Worm (Caenorhabditis elegans): ENCODE data around the gene ZK637.15.

Gene ZK637.15

ce11 chrIII:8873990-8874668 lies 45.8 kb upstream of the ZK637.15 start (continued):
- TF ChIP-seq ama-1 (optimal IDR thresholded peaks at IDR 0.05): peak; percentile 92
- no peak for TF ChIP-seq ZK546.5 (tag; optimal IDR thresholded peaks at IDR 0.05)
- no peak for TF ChIP-seq nhr-23 (tag; optimal IDR thresholded peaks at IDR 0.05)
- TF ChIP-seq gmeb-1 (tag; optimal IDR thresholded peaks at IDR 0.05): no peak
- peak; percentile 73 for TF ChIP-seq nhr-6 (tag; optimal IDR thresholded peaks at IDR 0.05)

ce11 chrIII:8877002-8877401 lies 42.9 kb upstream of the ZK637.15 start, which contains the start of gene K01F9.2:
Gene K01F9.2, minus strand, starts transcription at chrIII:8877128.
- TF ChIP-seq elt-3 (tag; optimal IDR thresholded peaks at IDR 0.05): no peak
- no peak for TF ChIP-seq R02D3.7 (tag; optimal IDR thresholded peaks at IDR 0.05)
- TF ChIP-seq egl-27 (tag; optimal IDR thresholded peaks at IDR 0.05): no peak
- peak in 1 of 2 experiments; percentile 22 for TF ChIP-seq lsy-2 (tag; optimal IDR thresholded peaks at IDR 0.05)
- no peak for TF ChIP-seq blmp-1 (tag; optimal IDR thresholded peaks at IDR 0.05; ENCODE audit: insufficient read depth)
- TF ChIP-seq nhr-25 (tag; optimal IDR thresholded peaks at IDR 0.05): no peak

ce11 chrIII:8878960-8879359 lies 40.9 kb upstream of the ZK637.15 start:
- no peak for TF ChIP-seq ama-1 (optimal IDR thresholded peaks at IDR 0.05)
- TF ChIP-seq fos-1 (tag; optimal IDR thresholded peaks at IDR 0.05): peak; percentile 84
- peak; percentile 5 for TF ChIP-seq sma-9 (GFP tag; optimal IDR thresholded peaks at IDR 0.05)
- TF ChIP-seq sma-9 (tag; optimal IDR thresholded peaks at IDR 0.05): no peak
- TF ChIP-seq unc-55 (GFP tag; optimal IDR thresholded peaks at IDR 0.05): peak; percentile 72
- no peak for TF ChIP-seq blmp-1 (tag; optimal IDR thresholded peaks at IDR 0.05; ENCODE audit: insufficient read depth)
- TF ChIP-seq F13H6.1 (tag; optimal IDR thresholded peaks at IDR 0.05): no peak
- no peak for TF ChIP-seq unc-39 (tag; optimal IDR thresholded peaks at IDR 0.05)
- no peak for TF ChIP-seq lin-13 (GFP tag; optimal IDR thresholded peaks at IDR 0.05)

- TF ChIP-seq peb-1 (tag; optimal IDR thresholded peaks at IDR 0.05): no peak
- no peak for TF ChIP-seq aly-2 (tag; optimal IDR thresholded peaks at IDR 0.05)
- TF ChIP-seq elt-1 (tag; optimal IDR thresholded peaks at IDR 0.05): no peak
- no peak for TF ChIP-seq snpc-4 (tag; optimal IDR thresholded peaks at IDR 0.05)
- no peak for TF ChIP-seq nhr-12 (tag; optimal IDR thresholded peaks at IDR 0.05)
- TF ChIP-seq egl-27 (tag; optimal IDR thresholded peaks at IDR 0.05): no peak
- no peak for TF ChIP-seq ceh-16 (tag; optimal IDR thresholded peaks at IDR 0.05)
- no peak for TF ChIP-seq nhr-237 (tag; optimal IDR thresholded peaks at IDR 0.05)
- TF ChIP-seq lin-39 (tag; optimal IDR thresholded peaks at IDR 0.05): no peak
- TF ChIP-seq nhr-21 (tag; optimal IDR thresholded peaks at IDR 0.05): no peak
- TF ChIP-seq skn-1 (tag; optimal IDR thresholded peaks at IDR 0.05): no peak
- TF ChIP-seq unc-55 (GFP tag; optimal IDR thresholded peaks at IDR 0.05): no peak
Measured at ce11 chrIII:8882333-8882732, 37.6 kb upstream of the ZK637.15 start.

- TF ChIP-seq mab-5 (tag; optimal IDR thresholded peaks at IDR 0.05): no peak
- no peak for TF ChIP-seq ceh-16 (tag; optimal IDR thresholded peaks at IDR 0.05)
- no peak for TF ChIP-seq lsy-2 (tag; optimal IDR thresholded peaks at IDR 0.05)
- no peak for TF ChIP-seq snpc-4 (tag; optimal IDR thresholded peaks at IDR 0.05)
- no peak for TF ChIP-seq unc-62 (GFP tag; optimal IDR thresholded peaks at IDR 0.05)
- no peak for TF ChIP-seq gmeb-1 (tag; optimal IDR thresholded peaks at IDR 0.05)
- TF ChIP-seq ztf-11 (tag; optimal IDR thresholded peaks at IDR 0.05): no peak
- TF ChIP-seq alr-1 (tag; optimal IDR thresholded peaks at IDR 0.05): no peak
- TF ChIP-seq elt-3 (tag; optimal IDR thresholded peaks at IDR 0.05): no peak
- no peak for TF ChIP-seq nhr-23 (tag; optimal IDR thresholded peaks at IDR 0.05)
- TF ChIP-seq aly-2 (tag; optimal IDR thresholded peaks at IDR 0.05): no peak
- TF ChIP-seq C34F6.9 (tag; optimal IDR thresholded peaks at IDR 0.05): no peak
- no peak for TF ChIP-seq sem-4 (tag; optimal IDR thresholded peaks at IDR 0.05)
Measured at ce11 chrIII:8885150-8885549, 34.7 kb upstream of the ZK637.15 start, which contains the start of gene svop-1. Gene svop-1, minus strand, starts transcription at chrIII:8885488.

ce11 chrIII:8886309-8886708 lies 33.6 kb upstream of the ZK637.15 start:
- TF ChIP-seq lsy-2 (tag; optimal IDR thresholded peaks at IDR 0.05): peak in 1 of 2 experiments; percentile 57
- peak; percentile 59 for TF ChIP-seq C34F6.9 (tag; optimal IDR thresholded peaks at IDR 0.05)
- TF ChIP-seq peb-1 (tag; optimal IDR thresholded peaks at IDR 0.05): no peak
- peak; percentile 35 for TF ChIP-seq egl-27 (tag; optimal IDR thresholded peaks at IDR 0.05)
- peak; percentile 64 for TF ChIP-seq unc-55 (GFP tag; optimal IDR thresholded peaks at IDR 0.05)
- TF ChIP-seq nhr-129 (tag; optimal IDR thresholded peaks at IDR 0.05): peak; percentile 43
- no peak for TF ChIP-seq blmp-1 (tag; optimal IDR thresholded peaks at IDR 0.05; ENCODE audit: insufficient read depth)
- peak; percentile 27 for TF ChIP-seq zag-1 (tag; optimal IDR thresholded peaks at IDR 0.05)
- peak; percentile 22 for TF ChIP-seq F13H6.1 (tag; optimal IDR thresholded peaks at IDR 0.05)
- TF ChIP-seq crh-2 (tag; optimal IDR thresholded peaks at IDR 0.05): peak; percentile 34
- TF ChIP-seq sem-4 (tag; optimal IDR thresholded peaks at IDR 0.05): no peak
